Fruit fly (Drosophila melanogaster) whole organism, adult: ENCODE measurements around the gene CG12057.

Experiments used
- CG33017 ChIP-seq: fragments of 200-800 bp; sonication (Bioruptor generic); optimal IDR thresholded peaks from 2 replicates; lab custom pipeline; 2018; ENCODE audit warnings: missing biosample characterization, mild to moderate bottlenecking, missing genetic modification characterization, moderate library complexity
- Clk ChIP-seq: fragments of 200-800 bp; sonication (Bioruptor generic); optimal IDR thresholded peaks from 2 replicates; lab custom pipeline; 2017; ENCODE audit warnings: missing biosample characterization, missing genetic modification characterization
- toe ChIP-seq: fragments of 200-800 bp; sonication (Bioruptor generic); optimal IDR thresholded peaks from 2 replicates; lab custom pipeline; 2016; ENCODE audit warnings: missing biosample characterization, missing genetic modification characterization

DNA sequence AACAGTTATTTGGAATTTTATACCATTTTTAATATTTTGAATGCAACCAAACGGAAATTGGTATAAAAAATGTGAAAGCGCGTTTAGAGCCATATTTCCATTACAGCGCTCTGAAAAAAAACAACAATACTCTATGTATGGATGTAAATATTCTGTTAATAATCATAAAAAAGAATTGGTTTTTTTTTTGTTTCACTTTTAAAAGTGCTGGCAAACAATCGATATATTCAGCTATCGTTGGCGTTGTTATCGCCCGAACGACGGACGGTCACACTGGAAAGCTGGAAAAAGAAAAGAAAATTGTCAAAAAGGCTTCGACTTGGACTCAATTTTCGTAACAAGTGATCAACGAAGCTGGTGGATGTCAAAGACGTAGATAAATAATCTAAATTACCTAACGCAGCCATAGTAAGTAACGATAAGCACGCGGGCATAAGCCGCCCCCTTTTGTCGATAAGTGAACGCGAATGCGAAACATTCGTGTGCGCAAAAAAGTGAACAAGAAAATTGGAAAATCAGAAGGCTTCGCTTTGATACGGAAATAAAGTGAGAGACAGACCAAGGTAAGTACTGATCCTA, 49.1 kb upstream of the CG12057 start, which contains the start of gene CG7065:
- TF ChIP-seq Clk (GFP tag; lab: Kevin White, UChicago) (no peak), toe (no peak), CG33017 (tag; lab: Kevin White, UChicago) (no peak)
